Worm (Caenorhabditis elegans) whole organism, L1 larva: Measurements from ENCODE around the gene ceh-76.

Source experiments
- ceh-8 ChIP-seq: fragments of 200-800 bp; sonication (Bioruptor generic); optimal IDR thresholded peaks from 2 replicates; lab custom pipeline; 2018; ENCODE audit warnings: mild to moderate bottlenecking, missing genetic modification characterization, moderate library complexity, missing compliant biosample characterization
- fkh-10 ChIP-seq: sonication (generic microtip); optimal IDR thresholded peaks from 2 replicates; lab custom pipeline; 2017; ENCODE audit warnings: missing biosample characterization, missing genetic modification reagents, missing genetic modification characterization
- lin-13 ChIP-seq: fragments of 150-350 bp; optimal IDR thresholded peaks from 2 replicates; lab custom pipeline; 2014; ENCODE audit warnings: missing biosample characterization, missing genetic modification reagents, missing genetic modification characterization
- lin-39 ChIP-seq: fragments of 150-350 bp; optimal IDR thresholded peaks from 2 replicates; lab custom pipeline; 2014; ENCODE audit warnings: missing biosample characterization, missing genetic modification reagents, missing genetic modification characterization
- lsy-2 ChIP-seq, 2 experiments: fragments of 150-350 bp; optimal IDR thresholded peaks; 2 replicates each; lab custom pipeline; 2014; ENCODE audit warnings: missing biosample characterization in 2 of 2, missing genetic modification characterization in 2 of 2
- nhr-76 ChIP-seq: sonication (generic microtip); optimal IDR thresholded peaks from 2 replicates; lab custom pipeline; 2017; ENCODE audit warnings: missing biosample characterization, missing genetic modification characterization
- pag-3 ChIP-seq: sonication (generic microtip); optimal IDR thresholded peaks from 2 replicates; lab custom pipeline; 2017; ENCODE audit warnings: missing genetic modification characterization, mild to moderate bottlenecking, missing compliant biosample characterization, antibody characterized with exemption, borderline replicate concordance; ENCODE audit not compliant: insufficient read depth
- snpc-4 ChIP-seq: fragments of 150-350 bp; optimal IDR thresholded peaks from 2 replicates; lab custom pipeline; 2014; ENCODE audit warnings: missing biosample characterization, missing genetic modification characterization
- unc-86 ChIP-seq: sonication (generic microtip); optimal IDR thresholded peaks from 2 replicates; lab custom pipeline; 2016; ENCODE audit warnings: missing genetic modification characterization, missing compliant biosample characterization

ce11 chrV:8043664-8044063 is 49.2 kb upstream of the ceh-76 start:
- no peak for TF ChIP-seq pag-3
- no peak for TF ChIP-seq ceh-8 (GFP tag; lab: Kevin White, UChicago)
- no peak for TF ChIP-seq lsy-2 (tag; optimal IDR thresholded peaks at IDR 0.05; lab: Kevin White, UChicago)
- TF ChIP-seq nhr-76 (tag; lab: Kevin White, UChicago): no peak
- no peak for TF ChIP-seq lin-13 (GFP tag; lab: Kevin White, UChicago)
- TF ChIP-seq lin-39 (tag; lab: Kevin White, UChicago): no peak
- TF ChIP-seq fkh-10: no peak
- TF ChIP-seq unc-86: no peak
- TF ChIP-seq snpc-4: no peak
